Fruit fly (Drosophila melanogaster): ENCODE data around the gene CG32298.

CG32298 gene

dm6 chr3L:2399788-2400187 lies 9.0 kb upstream of the CG32298 start:
- no peak for TF ChIP-seq usp (GFP tag; optimal IDR thresholded peaks at IDR 0.05)
- no peak for TF ChIP-seq Dll (optimal IDR thresholded peaks at IDR 0.05)
- TF ChIP-seq psq (optimal IDR thresholded peaks at IDR 0.05): no peak
- no peak for TF ChIP-seq CG8478 (optimal IDR thresholded peaks at IDR 0.05)
- TF ChIP-seq pan (optimal IDR thresholded peaks at IDR 0.05): no peak
- TF ChIP-seq EcR (GFP tag; optimal IDR thresholded peaks at IDR 0.05): no peak

dm6 chr3L:2398636-2399035 lies 7.8 kb upstream of the CG32298 start:
- TF ChIP-seq EcR (GFP tag; optimal IDR thresholded peaks at IDR 0.05) (no peak), pan (optimal IDR thresholded peaks at IDR 0.05) (no peak)

DNA sequence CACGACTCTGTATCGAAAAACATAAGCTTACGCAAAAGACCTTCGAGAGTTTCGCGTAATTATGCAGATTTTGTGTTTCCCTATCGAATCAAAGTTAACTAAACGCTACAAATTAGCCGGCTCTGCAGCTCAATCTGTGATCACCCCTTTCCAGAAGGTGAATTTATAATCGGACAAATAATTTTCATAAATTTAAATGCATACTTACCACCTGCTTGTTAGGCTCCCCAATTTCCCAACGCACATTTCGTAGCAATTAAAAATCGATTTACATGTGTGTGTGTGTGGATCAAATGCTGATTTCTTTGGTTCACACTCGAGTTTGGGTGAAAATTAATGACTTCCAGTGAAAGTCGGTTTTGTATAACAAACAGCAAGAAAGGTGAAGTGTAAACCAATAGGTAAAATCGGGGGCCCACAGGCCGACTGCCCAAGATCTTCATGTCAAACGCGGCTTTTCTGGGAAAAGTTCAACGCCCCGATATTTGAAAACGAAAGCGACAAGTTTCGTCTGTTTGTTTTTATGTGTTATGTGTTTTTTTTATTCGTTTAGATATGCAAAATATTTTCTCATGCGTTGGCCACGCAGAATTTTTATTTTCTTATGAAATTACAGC lies 6.9 kb upstream of the CG32298 start:
- TF ChIP-seq usp (GFP tag; optimal IDR thresholded peaks at IDR 0.05) (no peak), pan (optimal IDR thresholded peaks at IDR 0.05) (no peak), EcR (GFP tag; optimal IDR thresholded peaks at IDR 0.05) (no peak), psq (optimal IDR thresholded peaks at IDR 0.05) (no peak), CG8478 (optimal IDR thresholded peaks at IDR 0.05) (no peak), Dll (optimal IDR thresholded peaks at IDR 0.05) (no peak)

- no peak for TF ChIP-seq CG8478 (optimal IDR thresholded peaks at IDR 0.05)
- TF ChIP-seq psq (optimal IDR thresholded peaks at IDR 0.05): no peak
Measured at dm6 chr3L:2392745-2393435, 2.1 kb upstream of the CG32298 start.

DNA sequence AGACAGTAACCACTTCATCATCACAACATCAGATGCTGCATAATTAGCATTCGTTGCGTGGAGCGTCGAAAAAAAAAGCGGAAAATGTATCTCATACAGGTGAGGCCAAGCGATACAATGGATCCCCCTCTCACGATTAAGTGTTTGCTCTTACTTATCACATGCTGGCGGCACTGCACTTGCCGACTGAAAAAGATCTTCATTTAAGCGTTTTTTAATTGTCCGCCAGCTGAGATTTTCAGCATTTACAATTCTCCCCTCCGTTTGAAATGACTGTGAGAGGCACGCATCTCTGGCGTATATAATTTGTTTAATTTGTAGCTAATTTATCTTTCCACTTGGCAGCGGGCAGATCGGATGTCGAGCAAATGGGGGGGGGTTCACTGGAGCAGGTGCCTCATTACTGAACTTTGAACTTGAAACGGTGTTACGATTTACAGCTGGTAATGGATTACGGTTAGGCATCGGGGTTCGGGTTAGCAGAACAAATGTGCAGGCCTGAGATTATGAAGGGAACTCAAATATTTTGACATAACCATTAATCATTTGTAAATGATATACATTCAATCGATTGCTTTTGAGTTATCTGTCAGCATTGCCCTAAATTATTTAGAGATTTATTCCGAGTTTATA lies 2.0 kb downstream of the CG32298 start, which contains the start of gene Mzt1:
TSS of gene Mzt1 (plus strand) at position 583 of the 633 bp plus-strand sequence.
- TF ChIP-seq Dll (optimal IDR thresholded peaks at IDR 0.05) (no peak), CG8478 (optimal IDR thresholded peaks at IDR 0.05) (no peak), psq (optimal IDR thresholded peaks at IDR 0.05) (no peak), pan (optimal IDR thresholded peaks at IDR 0.05) (no peak), usp (GFP tag; optimal IDR thresholded peaks at IDR 0.05) (no peak), EcR (GFP tag; optimal IDR thresholded peaks at IDR 0.05) (no peak)

DNA sequence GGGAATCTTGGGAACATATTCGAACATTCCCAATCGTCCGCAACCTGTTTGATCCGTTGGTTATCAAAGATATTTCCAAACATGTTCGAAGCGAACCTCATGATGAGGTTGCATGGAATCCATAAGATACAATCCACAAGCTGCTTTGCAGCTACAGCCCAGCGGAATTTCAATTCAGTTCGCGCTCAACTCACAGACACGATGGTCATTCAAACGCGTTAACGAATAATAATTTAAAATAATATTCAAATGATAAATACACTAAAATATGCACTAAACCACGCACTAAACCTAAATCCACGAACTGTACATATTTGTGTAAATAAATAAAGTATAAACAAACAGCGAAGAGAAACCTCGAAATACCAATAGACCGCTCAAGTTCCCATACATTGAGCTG lies 3.0 kb downstream of the CG32298 start:
- TF ChIP-seq psq (optimal IDR thresholded peaks at IDR 0.05): no peak
- TF ChIP-seq usp (GFP tag; optimal IDR thresholded peaks at IDR 0.05): no peak
- TF ChIP-seq CG8478 (optimal IDR thresholded peaks at IDR 0.05): no peak
- no peak for TF ChIP-seq EcR (GFP tag; optimal IDR thresholded peaks at IDR 0.05)
- TF ChIP-seq Dll (optimal IDR thresholded peaks at IDR 0.05): no peak

DNA sequence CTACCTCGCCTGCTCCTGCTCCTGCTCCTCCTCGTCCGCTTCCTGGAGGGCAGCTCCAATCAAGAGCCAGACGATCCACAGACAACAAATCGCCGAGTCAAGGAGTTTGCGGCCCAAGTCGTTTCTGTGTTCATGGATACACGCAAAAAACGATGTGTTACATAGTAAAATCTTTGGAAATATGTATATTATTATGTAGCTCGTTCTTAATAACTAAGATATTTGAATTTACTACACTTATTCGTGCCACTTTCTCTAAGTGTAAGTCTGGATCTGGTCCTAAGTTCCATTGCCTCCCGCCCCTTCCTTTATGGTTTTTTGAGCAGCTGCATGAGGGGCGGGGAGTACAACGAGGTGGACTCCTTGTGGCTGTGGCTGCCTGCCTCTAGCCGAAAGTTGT lies 4.4 kb downstream of the CG32298 start:
- no peak for TF ChIP-seq Dll (optimal IDR thresholded peaks at IDR 0.05)
- TF ChIP-seq pan (optimal IDR thresholded peaks at IDR 0.05): no peak
- TF ChIP-seq usp (GFP tag; optimal IDR thresholded peaks at IDR 0.05): no peak
- no peak for TF ChIP-seq psq (optimal IDR thresholded peaks at IDR 0.05)
- TF ChIP-seq EcR (GFP tag; optimal IDR thresholded peaks at IDR 0.05): no peak
- no peak for TF ChIP-seq CG8478 (optimal IDR thresholded peaks at IDR 0.05)

dm6 chr3L:2385325-2386007 lies 5.3 kb downstream of the CG32298 start:
- TF ChIP-seq EcR (GFP tag; optimal IDR thresholded peaks at IDR 0.05): no peak
- TF ChIP-seq psq (optimal IDR thresholded peaks at IDR 0.05): no peak
- no peak for TF ChIP-seq usp (GFP tag; optimal IDR thresholded peaks at IDR 0.05)
- no peak for TF ChIP-seq pan (optimal IDR thresholded peaks at IDR 0.05)
- no peak for TF ChIP-seq Dll (optimal IDR thresholded peaks at IDR 0.05)
- no peak for TF ChIP-seq CG8478 (optimal IDR thresholded peaks at IDR 0.05)

DNA sequence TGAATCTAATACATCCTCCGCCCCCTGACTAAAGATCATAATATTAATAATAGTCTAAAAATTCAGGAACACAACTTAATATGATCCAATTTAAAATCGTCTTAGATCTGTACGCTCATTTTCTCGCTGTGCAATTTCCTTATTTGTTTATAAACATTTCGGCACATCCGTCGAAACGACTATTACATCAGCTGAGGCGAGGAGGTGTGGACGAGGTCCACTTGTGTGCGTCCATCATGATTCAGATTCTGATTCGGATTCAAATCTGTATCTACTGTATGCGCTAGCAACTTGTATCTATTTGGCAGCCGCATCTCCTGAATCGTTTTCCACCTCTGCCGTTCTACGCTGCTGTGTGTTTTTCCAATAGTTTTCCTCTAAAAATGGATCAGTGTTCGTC lies 11.3 kb downstream of the CG32298 start:
- TF ChIP-seq EcR (GFP tag; optimal IDR thresholded peaks at IDR 0.05) (no peak), Dll (optimal IDR thresholded peaks at IDR 0.05) (no peak), psq (optimal IDR thresholded peaks at IDR 0.05) (no peak), usp (GFP tag; optimal IDR thresholded peaks at IDR 0.05) (no peak), pan (optimal IDR thresholded peaks at IDR 0.05) (no peak), CG8478 (optimal IDR thresholded peaks at IDR 0.05) (no peak)

DNA sequence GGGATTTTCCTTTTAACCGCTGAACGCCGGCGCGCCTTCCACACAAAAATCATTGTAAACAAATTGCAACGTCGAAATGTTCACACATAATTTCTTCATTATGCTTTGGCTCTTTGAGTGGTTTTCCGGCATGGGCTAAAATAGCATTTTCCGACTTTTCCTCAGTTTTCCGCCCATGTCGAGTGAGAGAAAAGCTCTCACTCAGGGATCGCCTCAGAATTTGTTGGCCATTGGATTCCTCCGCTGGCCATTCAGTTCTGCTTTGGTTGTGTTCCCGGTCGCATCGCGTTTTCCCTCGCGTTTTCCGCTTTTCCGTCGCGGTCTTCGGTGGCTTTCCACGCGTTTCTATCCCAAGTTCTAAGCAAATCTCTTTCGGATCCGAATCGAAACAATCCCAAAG lies 12.2 kb downstream of the CG32298 start:
- TF ChIP-seq usp (GFP tag; optimal IDR thresholded peaks at IDR 0.05) (no peak), EcR (GFP tag; optimal IDR thresholded peaks at IDR 0.05) (no peak), psq (optimal IDR thresholded peaks at IDR 0.05) (no peak), CG8478 (optimal IDR thresholded peaks at IDR 0.05) (no peak), pan (optimal IDR thresholded peaks at IDR 0.05) (no peak), Dll (optimal IDR thresholded peaks at IDR 0.05) (no peak)

DNA sequence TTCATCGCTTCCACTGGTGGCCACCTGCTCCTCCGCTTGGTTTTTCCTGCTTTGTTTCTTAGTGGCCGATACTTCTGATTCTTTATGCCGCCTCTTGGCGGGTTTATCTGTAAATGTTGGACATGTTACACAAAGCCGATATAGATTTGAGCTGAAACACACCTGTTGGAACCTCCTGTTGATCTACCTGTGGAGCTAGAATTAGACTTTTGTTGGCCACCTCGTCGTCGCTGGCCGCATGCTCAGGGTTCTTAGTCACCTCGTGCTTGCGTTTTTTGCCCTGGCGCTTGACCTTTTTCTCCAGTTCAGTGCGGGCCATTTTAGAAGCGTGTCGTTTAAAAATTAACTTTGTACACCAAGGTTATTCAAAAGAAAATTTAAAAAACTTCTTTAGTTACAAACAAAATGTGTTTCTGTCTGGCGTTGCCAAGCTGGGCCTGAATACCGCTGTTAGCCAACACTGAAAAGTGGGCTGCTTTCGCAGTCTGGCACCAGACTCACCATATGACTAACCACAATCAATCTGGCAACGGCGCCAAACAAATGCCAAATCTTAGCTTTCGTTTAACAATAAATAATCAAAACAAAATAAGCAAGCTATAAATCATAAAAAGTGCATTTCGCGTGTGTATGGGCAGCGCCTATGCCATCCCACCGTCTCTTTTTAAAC lies 13.5 kb downstream of the CG32298 start, which contains the start of the genes CG15877 and Svil:
TSS of gene CG15877 (minus strand) at position 443 of the 670 bp plus-strand sequence.
TSS of gene Svil (plus strand) at position 542 of the 670 bp plus-strand sequence.
- TF ChIP-seq pan (optimal IDR thresholded peaks at IDR 0.05): no peak
- TF ChIP-seq usp (GFP tag; optimal IDR thresholded peaks at IDR 0.05): no peak
- no peak for TF ChIP-seq EcR (GFP tag; optimal IDR thresholded peaks at IDR 0.05)
- TF ChIP-seq psq (optimal IDR thresholded peaks at IDR 0.05): no peak
- no peak for TF ChIP-seq CG8478 (optimal IDR thresholded peaks at IDR 0.05)
- TF ChIP-seq Dll (optimal IDR thresholded peaks at IDR 0.05): no peak
